Worm (Caenorhabditis elegans) whole organism, L2 larva: ENCODE results near the gene sptl-2.
A peak's percentile ranks its signal among the peaks of the same experiment; 100 is the strongest.

Experiments used
- C34F6.9 ChIP-seq: fragments of 150-350 bp; optimal IDR thresholded peaks from 2 replicates; lab custom pipeline; 2014; ENCODE audit warnings: missing biosample characterization, missing genetic modification characterization
- R02D3.7 ChIP-seq: fragments of 150-350 bp; optimal IDR thresholded peaks from 2 replicates; lab custom pipeline; 2014; ENCODE audit warnings: missing biosample characterization, missing genetic modification characterization
- Y55F3AM.14 ChIP-seq: fragments of 200-800 bp; sonication (Bioruptor generic); optimal IDR thresholded peaks from 2 replicates; lab custom pipeline; 2018; ENCODE audit warnings: mild to moderate bottlenecking, missing genetic modification characterization, missing compliant biosample characterization
- ZK546.5 ChIP-seq: sonication (generic microtip); optimal IDR thresholded peaks from 2 replicates; lab custom pipeline; 2017; ENCODE audit warnings: missing biosample characterization, missing genetic modification characterization
- alr-1 ChIP-seq: fragments of 150-350 bp; optimal IDR thresholded peaks from 2 replicates; lab custom pipeline; 2014; ENCODE audit warnings: missing biosample characterization, missing genetic modification characterization
- aly-2 ChIP-seq: fragments of 150-350 bp; optimal IDR thresholded peaks from 2 replicates; lab custom pipeline; 2014; ENCODE audit warnings: missing biosample characterization, missing genetic modification characterization
- ama-1 ChIP-seq: fragments of 150-350 bp; optimal IDR thresholded peaks from 2 replicates; lab custom pipeline; 2018; ENCODE audit warnings: inconsistent platforms
- blmp-1 ChIP-seq: sonication (generic microtip); optimal IDR thresholded peaks from 2 replicates; lab custom pipeline; 2017; ENCODE audit warnings: missing genetic modification characterization, mild to moderate bottlenecking, missing compliant biosample characterization, antibody characterized with exemption, moderate library complexity; ENCODE audit not compliant: insufficient read depth
- ceh-16 ChIP-seq: fragments of 150-350 bp; optimal IDR thresholded peaks from 2 replicates; lab custom pipeline; 2014; ENCODE audit warnings: missing biosample characterization, missing genetic modification characterization
- ceh-82 ChIP-seq: fragments of 150-350 bp; optimal IDR thresholded peaks from 2 replicates; lab custom pipeline; 2014; ENCODE audit warnings: missing biosample characterization, missing genetic modification characterization
- crh-2 ChIP-seq: sonication (generic microtip); optimal IDR thresholded peaks from 2 replicates; lab custom pipeline; 2017; ENCODE audit warnings: missing biosample characterization, missing genetic modification characterization
- dmd-4 ChIP-seq: sonication (generic microtip); optimal IDR thresholded peaks from 2 replicates; lab custom pipeline; 2017; ENCODE audit warnings: missing biosample characterization, missing genetic modification characterization
- egl-27 ChIP-seq: sonication (generic microtip); optimal IDR thresholded peaks from 3 replicates; lab custom pipeline; 2017; ENCODE audit warnings: missing biosample characterization, missing genetic modification reagents, missing genetic modification characterization
- elt-1 ChIP-seq: fragments of 150-350 bp; optimal IDR thresholded peaks from 2 replicates; lab custom pipeline; 2014; ENCODE audit warnings: missing biosample characterization, missing genetic modification characterization
- elt-3 ChIP-seq: sonication (generic microtip); optimal IDR thresholded peaks from 2 replicates; lab custom pipeline; 2017; ENCODE audit warnings: missing biosample characterization, missing genetic modification characterization
- fos-1 ChIP-seq: fragments of 150-350 bp; optimal IDR thresholded peaks from 2 replicates; lab custom pipeline; 2014; ENCODE audit warnings: missing biosample characterization, missing genetic modification characterization
- gmeb-1 ChIP-seq: fragments of 150-350 bp; optimal IDR thresholded peaks from 2 replicates; lab custom pipeline; 2014; ENCODE audit warnings: missing biosample characterization, missing genetic modification characterization
- lin-11 ChIP-seq: fragments of 150-350 bp; sonication (generic microtip); optimal IDR thresholded peaks from 2 replicates; lab custom pipeline; 2014; ENCODE audit warnings: missing biosample characterization, missing genetic modification characterization, inconsistent platforms, mixed read lengths
- lin-13 ChIP-seq: fragments of 150-350 bp; optimal IDR thresholded peaks from 2 replicates; lab custom pipeline; 2014; ENCODE audit warnings: missing biosample characterization, missing genetic modification reagents, missing genetic modification characterization
- lin-39 ChIP-seq: fragments of 150-350 bp; optimal IDR thresholded peaks from 2 replicates; lab custom pipeline; 2014; ENCODE audit warnings: missing biosample characterization, missing genetic modification reagents, missing genetic modification characterization
- lsy-2 ChIP-seq, 2 experiments: fragments of 150-350 bp in 1 of 2; sonication (generic microtip) in 1 of 2; optimal IDR thresholded peaks; 2 replicates each; lab custom pipeline; 2014 to 2017; ENCODE audit warnings: missing biosample characterization in 2 of 2, missing genetic modification characterization in 2 of 2
- mab-5 ChIP-seq: fragments of 150-350 bp; optimal IDR thresholded peaks from 2 replicates; lab custom pipeline; 2014; ENCODE audit warnings: missing biosample characterization, missing genetic modification characterization
- mbf-1 ChIP-seq: sonication (generic microtip); optimal IDR thresholded peaks from 2 replicates; lab custom pipeline; 2017; ENCODE audit warnings: missing biosample characterization, missing genetic modification characterization
- mdl-1 ChIP-seq, 2 experiments: fragments of 150-350 bp in 1 of 2; sonication (generic microtip) in 1 of 2; optimal IDR thresholded peaks; 2 replicates each; lab custom pipeline; 2017; ENCODE audit warnings: missing biosample characterization in 2 of 2, missing genetic modification characterization in 2 of 2
- nhr-10 ChIP-seq: sonication (generic microtip); optimal IDR thresholded peaks from 2 replicates; lab custom pipeline; 2017; ENCODE audit warnings: missing biosample characterization, missing genetic modification characterization
- nhr-11 ChIP-seq: fragments of 150-350 bp; optimal IDR thresholded peaks from 2 replicates; lab custom pipeline; 2014; ENCODE audit warnings: missing biosample characterization, missing genetic modification characterization
- nhr-12 ChIP-seq: fragments of 150-350 bp; optimal IDR thresholded peaks from 2 replicates; lab custom pipeline; 2014; ENCODE audit warnings: missing biosample characterization, missing genetic modification characterization
- nhr-129 ChIP-seq: fragments of 150-350 bp; optimal IDR thresholded peaks from 2 replicates; lab custom pipeline; 2014; ENCODE audit warnings: missing biosample characterization, missing genetic modification characterization
- nhr-21 ChIP-seq: fragments of 150-350 bp; optimal IDR thresholded peaks from 2 replicates; lab custom pipeline; 2014; ENCODE audit warnings: missing biosample characterization, missing genetic modification characterization
- nhr-23 ChIP-seq: fragments of 150-350 bp; optimal IDR thresholded peaks from 2 replicates; lab custom pipeline; 2014; ENCODE audit warnings: missing biosample characterization, missing genetic modification reagents, missing genetic modification characterization
- nhr-237 ChIP-seq: fragments of 150-350 bp; optimal IDR thresholded peaks from 2 replicates; lab custom pipeline; 2014; ENCODE audit warnings: missing biosample characterization, missing genetic modification characterization
- nhr-25 ChIP-seq: fragments of 150-350 bp; sonication (generic microtip); optimal IDR thresholded peaks from 3 replicates; lab custom pipeline; 2014; ENCODE audit warnings: missing biosample characterization, missing genetic modification characterization
- nhr-6 ChIP-seq: fragments of 150-350 bp; optimal IDR thresholded peaks from 2 replicates; lab custom pipeline; 2014; ENCODE audit warnings: missing biosample characterization, missing genetic modification characterization
- nhr-77 ChIP-seq: fragments of 150-350 bp; optimal IDR thresholded peaks from 2 replicates; lab custom pipeline; 2014; ENCODE audit warnings: missing biosample characterization, missing genetic modification characterization
- peb-1 ChIP-seq: fragments of 150-350 bp; optimal IDR thresholded peaks from 2 replicates; lab custom pipeline; 2014; ENCODE audit warnings: missing biosample characterization, missing genetic modification characterization
- sem-4 ChIP-seq: fragments of 150-350 bp; optimal IDR thresholded peaks from 2 replicates; lab custom pipeline; 2014; ENCODE audit warnings: missing biosample characterization, missing genetic modification reagents, missing genetic modification characterization
- skn-1 ChIP-seq: sonication (generic microtip); optimal IDR thresholded peaks from 2 replicates; lab custom pipeline; 2017; ENCODE audit warnings: missing biosample characterization, missing genetic modification characterization
- sma-3 ChIP-seq: sonication (generic microtip); optimal IDR thresholded peaks from 2 replicates; lab custom pipeline; 2016; ENCODE audit warnings: missing genetic modification reagents, missing genetic modification characterization, missing compliant biosample characterization
- sma-9 ChIP-seq, 2 experiments: fragments of 150-350 bp in 1 of 2; sonication (generic microtip) in 1 of 2; optimal IDR thresholded peaks; 2 replicates each; lab custom pipeline; 2014 to 2016; ENCODE audit warnings: missing genetic modification characterization in 2 of 2, mild to moderate bottlenecking in 1 of 2, missing biosample characterization in 1 of 2, missing compliant biosample characterization in 1 of 2, missing genetic modification reagents in 1 of 2, moderate library complexity in 1 of 2
- snpc-4 ChIP-seq: fragments of 150-350 bp; optimal IDR thresholded peaks from 2 replicates; lab custom pipeline; 2014; ENCODE audit warnings: missing biosample characterization, missing genetic modification characterization
- unc-39 ChIP-seq: fragments of 150-350 bp; optimal IDR thresholded peaks from 2 replicates; lab custom pipeline; 2014; ENCODE audit warnings: missing biosample characterization, missing genetic modification characterization
- unc-55 ChIP-seq: fragments of 150-350 bp; sonication (generic microtip); optimal IDR thresholded peaks from 3 replicates; lab custom pipeline; 2014; ENCODE audit warnings: missing biosample characterization, missing genetic modification reagents, missing genetic modification characterization
- unc-62 ChIP-seq: fragments of 150-350 bp; optimal IDR thresholded peaks from 2 replicates; lab custom pipeline; 2014; ENCODE audit warnings: missing biosample characterization, missing genetic modification reagents, missing genetic modification characterization
- zag-1 ChIP-seq: fragments of 150-350 bp; optimal IDR thresholded peaks from 2 replicates; lab custom pipeline; 2014; ENCODE audit warnings: missing biosample characterization, missing genetic modification characterization
- ztf-1 ChIP-seq: fragments of 200-800 bp; sonication (Bioruptor generic); conservative IDR thresholded peaks from 2 replicates; pipeline ENCODE4 v1.3.6; 2022; ENCODE audit warnings: missing genetic modification characterization, missing compliant biosample characterization
- ztf-11 ChIP-seq: sonication (generic microtip); optimal IDR thresholded peaks from 2 replicates; lab custom pipeline; 2017; ENCODE audit warnings: missing biosample characterization, missing genetic modification characterization
- ztf-4 ChIP-seq: fragments of 150-350 bp; optimal IDR thresholded peaks from 2 replicates; lab custom pipeline; 2014; ENCODE audit warnings: missing biosample characterization, missing genetic modification characterization

Gene sptl-2

DNA sequence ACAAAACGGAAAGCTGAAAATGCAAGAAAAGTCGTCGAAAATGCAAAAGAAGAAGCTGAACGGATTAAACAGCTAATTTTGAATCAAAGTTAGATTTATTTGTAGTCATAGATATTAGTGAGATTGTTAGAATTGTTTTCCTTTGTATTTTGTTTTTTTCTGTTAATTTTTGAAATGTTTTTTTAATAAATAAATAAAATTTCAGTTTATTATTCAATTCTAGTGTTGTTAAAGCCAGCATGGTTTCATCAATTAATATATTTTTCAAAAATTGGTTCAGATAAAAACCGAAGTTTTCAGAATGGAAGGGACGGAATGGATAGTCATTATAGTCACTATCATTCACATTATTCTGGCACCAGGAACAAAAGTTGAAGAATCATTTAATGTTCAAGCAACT lies 17.8 kb downstream of the sptl-2 start, which contains the start of gene algn-12:
Gene algn-12 (plus strand): TSS at position 301 of the 400 bp plus-strand sequence.
- TF ChIP-seq ZK546.5 (tag; lab: Kevin White, UChicago) (no peak), ztf-1 (no peak), fos-1 (tag; lab: Kevin White, UChicago) (no peak), unc-62 (GFP tag; lab: Kevin White, UChicago) (no peak), nhr-23 (tag; lab: Kevin White, UChicago) (no peak), sma-9 (GFP tag; optimal IDR thresholded peaks at IDR 0.05; lab: Kevin White, UChicago) (no peak), sma-9 (tag; optimal IDR thresholded peaks at IDR 0.05; lab: Kevin White, UChicago) (no peak)
- TF ChIP-seq, all 48 proteins: peak for 0

DNA sequence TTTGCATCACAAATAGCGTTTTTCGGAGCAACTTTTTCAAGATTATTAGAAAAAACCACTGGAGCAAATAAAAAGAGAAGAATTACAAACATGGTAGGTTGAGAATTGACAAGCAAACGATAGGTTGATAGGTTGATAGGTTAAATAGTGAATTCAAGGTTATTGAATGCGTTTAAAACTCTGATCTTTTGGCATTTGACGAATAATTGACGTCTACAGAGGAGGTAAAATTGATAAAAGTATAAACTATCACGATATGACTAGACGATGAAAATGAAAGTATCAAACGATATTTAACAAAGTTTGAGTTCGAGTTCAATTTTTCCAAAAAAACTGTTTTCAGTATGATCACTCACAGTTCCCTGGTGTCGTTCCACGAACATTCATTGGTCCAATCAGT lies 18.9 kb downstream of the sptl-2 start, which contains the start of gene ZC513.14:
Gene ZC513.14 (minus strand): TSS at position 101 of the 400 bp plus-strand sequence.
- TF ChIP-seq nhr-237 (tag; lab: Kevin White, UChicago) (no peak), unc-39 (no peak), blmp-1 (tag; lab: Kevin White, UChicago) (no peak), nhr-12 (no peak), skn-1 (tag; lab: Kevin White, UChicago) (no peak), Y55F3AM.14 (no peak), crh-2 (tag; lab: Kevin White, UChicago) (no peak), peb-1 (tag; lab: Kevin White, UChicago) (no peak), nhr-77 (no peak), R02D3.7 (no peak), snpc-4 (tag; lab: Kevin White, UChicago) (no peak)

DNA sequence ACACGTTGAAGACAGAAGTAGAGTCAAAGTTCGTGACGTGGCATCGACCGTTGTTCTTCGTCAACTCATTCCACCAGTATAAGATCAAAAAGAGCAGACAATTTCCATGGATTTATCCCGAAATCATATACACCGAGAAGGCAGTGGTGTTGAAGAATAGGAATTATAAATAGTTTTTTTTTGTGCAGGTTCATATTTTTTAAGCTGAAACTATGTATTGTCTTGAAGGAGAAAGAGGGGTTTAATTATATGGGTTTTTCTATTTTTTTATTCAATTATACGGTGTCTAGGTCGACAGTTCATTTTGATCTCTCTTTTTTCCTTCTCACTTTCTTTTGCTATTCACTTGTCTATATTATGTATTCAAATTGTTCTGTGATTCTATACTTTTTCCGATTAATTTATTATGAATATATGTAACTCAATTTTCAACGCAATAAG lies 22.1 kb downstream of the sptl-2 start:
- TF ChIP-seq blmp-1 (tag; lab: Kevin White, UChicago) (peak; percentile 34), ceh-82 (tag; lab: Kevin White, UChicago) (no peak), crh-2 (tag; lab: Kevin White, UChicago) (no peak), nhr-11 (tag; lab: Kevin White, UChicago) (peak; percentile 71), nhr-21 (tag; lab: Kevin White, UChicago) (peak; percentile 93), nhr-6 (tag; lab: Kevin White, UChicago) (peak; percentile 21), lin-39 (tag; lab: Kevin White, UChicago) (no peak), lsy-2 (tag; optimal IDR thresholded peaks at IDR 0.05; lab: Kevin White, UChicago) (peak in 1 of 2 experiments; percentile 45), lin-11 (tag; lab: Kevin White, UChicago) (no peak), peb-1 (tag; lab: Kevin White, UChicago) (no peak), mdl-1 (tag; optimal IDR thresholded peaks at IDR 0.05; lab: Kevin White, UChicago) (no peak), ztf-11 (no peak), ZK546.5 (tag; lab: Kevin White, UChicago) (no peak), lin-13 (peak; percentile 70), sma-3 (peak; percentile 90), ztf-1 (no peak), C34F6.9 (no peak), elt-3 (no peak), nhr-23 (tag; lab: Kevin White, UChicago) (no peak), nhr-10 (tag; lab: Kevin White, UChicago) (peak; percentile 54), unc-39 (no peak), nhr-12 (no peak), Y55F3AM.14 (no peak), nhr-237 (tag; lab: Kevin White, UChicago) (no peak), nhr-25 (tag; lab: Kevin White, UChicago) (peak; percentile 65), ztf-4 (peak; percentile 73), ceh-16 (tag; lab: Kevin White, UChicago) (peak; percentile 50), snpc-4 (tag; lab: Kevin White, UChicago) (no peak), egl-27 (tag; lab: Kevin White, UChicago) (no peak), nhr-77 (peak; percentile 38), ama-1 (lab: Kevin White, UChicago) (no peak), mbf-1 (tag; lab: Kevin White, UChicago) (no peak), unc-62 (GFP tag; lab: Kevin White, UChicago) (no peak), alr-1 (no peak), R02D3.7 (no peak), aly-2 (tag; lab: Kevin White, UChicago) (no peak), sem-4 (tag; lab: Kevin White, UChicago) (peak; percentile 80), mab-5 (tag; lab: Kevin White, UChicago) (no peak), fos-1 (tag; lab: Kevin White, UChicago) (no peak), sma-9 (GFP tag; optimal IDR thresholded peaks at IDR 0.05; lab: Kevin White, UChicago) (no peak), sma-9 (tag; optimal IDR thresholded peaks at IDR 0.05; lab: Kevin White, UChicago) (no peak), skn-1 (tag; lab: Kevin White, UChicago) (no peak), zag-1 (tag; lab: Kevin White, UChicago) (no peak), elt-1 (tag; lab: Kevin White, UChicago) (no peak), gmeb-1 (tag; lab: Kevin White, UChicago) (no peak), dmd-4 (no peak), nhr-129 (tag; lab: Kevin White, UChicago) (no peak), unc-55 (GFP tag; lab: Kevin White, UChicago) (no peak)
